Worm (Caenorhabditis elegans) whole organism, early embryonic: Measurements from ENCODE around the gene C15B12.1.

ENCODE experiments used
- ama-1 ChIP-seq: fragments of 150-350 bp; optimal IDR thresholded peaks from 2 replicates; lab custom pipeline; 2014
- ceh-13 ChIP-seq: fragments of 200-800 bp; sonication (Bioruptor generic); optimal IDR thresholded peaks from 2 replicates; lab custom pipeline; 2018; ENCODE audit warnings: mild to moderate bottlenecking, missing genetic modification characterization, missing compliant biosample characterization
- ceh-36 ChIP-seq: sonication (generic microtip); optimal IDR thresholded peaks from 2 replicates; lab custom pipeline; 2016; ENCODE audit warnings: missing genetic modification characterization, inconsistent platforms, missing compliant biosample characterization
- ets-7 ChIP-seq: sonication (generic microtip); optimal IDR thresholded peaks from 2 replicates; lab custom pipeline; 2016; ENCODE audit warnings: missing genotype, missing genetic modification characterization, missing compliant biosample characterization
- flt-1 ChIP-seq: fragments of 200-800 bp; sonication (Bioruptor generic); IDR thresholded peaks from 2 replicates; pipeline ENCODE4 v1.3.6; 2022; ENCODE audit warnings: missing genetic modification characterization, missing compliant biosample characterization
- tbx-37 ChIP-seq: fragments of 200-800 bp; sonication (Bioruptor generic); conservative IDR thresholded peaks from 2 replicates; pipeline ENCODE4 v1.3.6; 2022; ENCODE audit warnings: missing genetic modification reagents, missing genetic modification characterization, missing compliant biosample characterization
- tra-4 ChIP-seq: sonication (generic microtip); optimal IDR thresholded peaks from 2 replicates; lab custom pipeline; 2017; ENCODE audit warnings: missing genetic modification characterization, missing compliant biosample characterization

DNA sequence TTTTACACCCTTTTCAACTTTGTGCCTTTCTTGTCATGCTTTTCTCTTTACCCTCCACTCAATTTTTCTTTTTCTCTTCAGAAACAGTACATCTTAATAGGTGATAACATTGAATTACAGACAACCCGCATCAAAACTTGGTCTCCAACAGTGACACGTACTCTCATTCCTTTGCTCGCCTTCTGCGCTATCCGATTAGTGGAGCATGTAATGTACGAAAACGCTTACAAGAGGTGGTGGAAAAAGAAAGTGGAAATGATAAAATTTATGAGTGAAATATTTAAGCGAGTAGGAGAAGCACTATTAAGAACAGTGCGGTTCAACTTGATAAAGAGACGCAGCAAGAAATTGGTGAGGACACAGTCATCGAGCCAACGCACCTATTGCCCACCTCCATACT is 20.0 kb upstream of the C15B12.1 start, which contains the start of gene pept-1:
- TF ChIP-seq tra-4 (tag; lab: Kevin White, UChicago) (no peak), ets-7 (tag; lab: Kevin White, UChicago) (no peak), ama-1 (lab: Kevin White, UChicago) (no peak), ceh-13 (GFP tag; lab: Kevin White, UChicago) (no peak), ceh-36 (no peak), flt-1 (no peak), tbx-37 (GFP tag; lab: Robert Waterston, UW) (no peak)
